Fruit fly (Drosophila melanogaster) whole organism, embryonic: Measurements from ENCODE around the gene CG10038.

Experiments
- Abd-B ChIP-seq: fragments of 200-800 bp; sonication (Bioruptor generic); optimal IDR thresholded peaks from 2 replicates; lab custom pipeline; 2018; ENCODE audit warnings: missing biosample characterization, mild to moderate bottlenecking, missing genetic modification characterization, moderate library complexity
- Ada2b ChIP-seq: fragments of 200-800 bp; sonication (Bioruptor generic); IDR thresholded peaks from 2 replicates; pipeline ENCODE4 v1.3.6; 2022; ENCODE audit warnings: missing biosample characterization, missing genetic modification characterization
- C15 ChIP-seq: fragments of 200-800 bp; sonication (Bioruptor generic); IDR thresholded peaks from 3 replicates; pipeline ENCODE4 v1.3.6; 2022; ENCODE audit warnings: missing biosample characterization, missing genetic modification characterization
- CG10267 ChIP-seq: fragments of 200-800 bp; sonication (Bioruptor generic); optimal IDR thresholded peaks from 2 replicates; lab custom pipeline; 2018; ENCODE audit warnings: missing biosample characterization, mild to moderate bottlenecking, missing genetic modification characterization, moderate library complexity
- CG12155 ChIP-seq: fragments of 200-800 bp; sonication (Bioruptor generic); optimal IDR thresholded peaks from 3 replicates; lab custom pipeline; 2016; ENCODE audit warnings: missing biosample characterization, missing genetic modification characterization
- CG1233 ChIP-seq: fragments of 200-800 bp; sonication (Bioruptor generic); optimal IDR thresholded peaks from 4 replicates; lab custom pipeline; 2018; ENCODE audit warnings: missing biosample characterization, mild to moderate bottlenecking, missing genetic modification characterization
- CG13287 ChIP-seq: fragments of 200-800 bp; sonication (Bioruptor generic); IDR thresholded peaks from 2 replicates; pipeline ENCODE4 v1.3.6; 2022; ENCODE audit warnings: missing biosample characterization, missing genetic modification characterization; ENCODE audit not compliant: partially characterized antibody
- CG1602 ChIP-seq: fragments of 200-800 bp; sonication (Bioruptor generic); optimal IDR thresholded peaks from 3 replicates; lab custom pipeline; 2016; ENCODE audit warnings: missing biosample characterization, missing genetic modification characterization
- CG16863 ChIP-seq: fragments of 200-800 bp; sonication (Bioruptor generic); optimal IDR thresholded peaks from 3 replicates; lab custom pipeline; 2016; ENCODE audit warnings: missing biosample characterization, missing genetic modification characterization
- CG2129 ChIP-seq: fragments of 200-800 bp; sonication (Bioruptor generic); IDR thresholded peaks from 2 replicates; pipeline ENCODE4 v1.3.6; 2022; ENCODE audit warnings: missing biosample characterization, missing genetic modification characterization; ENCODE audit not compliant: partially characterized antibody
- CG30403 ChIP-seq: fragments of 200-800 bp; sonication (Bioruptor generic); optimal IDR thresholded peaks from 3 replicates; lab custom pipeline; 2016; ENCODE audit warnings: missing biosample characterization, missing genetic modification characterization
- CG33213 ChIP-seq: fragments of 200-800 bp; sonication (Bioruptor generic); optimal IDR thresholded peaks from 3 replicates; lab custom pipeline; 2016; ENCODE audit warnings: missing biosample characterization, missing genetic modification characterization
- CG3407 ChIP-seq: fragments of 200-800 bp; sonication (Bioruptor generic); optimal IDR thresholded peaks from 2 replicates; lab custom pipeline; 2018; ENCODE audit warnings: missing biosample characterization, mild to moderate bottlenecking, missing genetic modification characterization
- CG3726 ChIP-seq: fragments of 200-800 bp; sonication (Bioruptor generic); IDR thresholded peaks from 3 replicates; pipeline ENCODE4, ENCODE4 v1.3.6; 2022; ENCODE audit warnings: missing biosample characterization, missing genetic modification characterization
- CG4282 ChIP-seq: fragments of 200-800 bp; sonication (Bioruptor generic); optimal IDR thresholded peaks from 2 replicates; lab custom pipeline; 2016; ENCODE audit warnings: missing biosample characterization, missing genetic modification characterization
- CG5180 ChIP-seq: fragments of 200-800 bp; sonication (Bioruptor generic); optimal IDR thresholded peaks from 3 replicates; lab custom pipeline; 2017; ENCODE audit warnings: missing biosample characterization, missing genetic modification characterization, mild to moderate bottlenecking, moderate library complexity, missing genetic modification reagents
- CG7372 ChIP-seq: fragments of 200-800 bp; sonication (Bioruptor generic); IDR thresholded peaks from 2 replicates; pipeline ENCODE4 v1.3.6; 2022; ENCODE audit warnings: missing biosample characterization, missing genetic modification characterization
- CG8089 ChIP-seq: fragments of 200-800 bp; sonication (Bioruptor generic); optimal IDR thresholded peaks from 3 replicates; lab custom pipeline; 2016; ENCODE audit warnings: missing biosample characterization, missing genetic modification characterization
- Camta ChIP-seq: fragments of 200-800 bp; sonication (Bioruptor generic); optimal IDR thresholded peaks from 2 replicates; lab custom pipeline; 2016; ENCODE audit warnings: missing biosample characterization, missing genetic modification characterization
- Chrac-16 ChIP-seq: fragments of 200-800 bp; sonication (Bioruptor generic); optimal IDR thresholded peaks from 3 replicates; lab custom pipeline; 2016; ENCODE audit warnings: missing biosample characterization, missing genetic modification characterization
- D ChIP-seq, 2 experiments: fragments of 200-800 bp in 1 of 2; fragments of >200 bp in 1 of 2; sonication (Bioruptor generic) in 1 of 2; optimal IDR thresholded peaks; 2 replicates in 1 of 2; 3 replicates in 1 of 2; lab custom pipeline; 2017; ENCODE audit warnings: mild to moderate bottlenecking in 1 of 2, missing biosample characterization in 1 of 2, missing genetic modification characterization in 1 of 2, missing genetic modification reagents in 1 of 2
- Ets97D ChIP-seq: fragments of 200-800 bp; sonication (Bioruptor generic); optimal IDR thresholded peaks from 3 replicates; lab custom pipeline; 2016; ENCODE audit warnings: missing biosample characterization, missing genetic modification characterization
- Hmx ChIP-seq: fragments of 200-800 bp; sonication (Bioruptor generic); optimal IDR thresholded peaks from 2 replicates; lab custom pipeline; 2016; ENCODE audit warnings: missing biosample characterization, missing genetic modification characterization
- PHDP ChIP-seq: fragments of 200-800 bp; sonication (Bioruptor generic); optimal IDR thresholded peaks from 3 replicates; lab custom pipeline; 2018; ENCODE audit warnings: missing biosample characterization, mild to moderate bottlenecking, missing genetic modification characterization, moderate library complexity
- ap ChIP-seq: fragments of 200-800 bp; sonication (Bioruptor generic); IDR thresholded peaks from 2 replicates; pipeline ENCODE4 v1.3.6; 2022; ENCODE audit warnings: missing biosample characterization, missing genetic modification characterization
- ash1 ChIP-seq: fragments of 200-800 bp; sonication (Bioruptor generic); optimal IDR thresholded peaks from 2 replicates; lab custom pipeline; 2018; ENCODE audit warnings: missing biosample characterization, mild to moderate bottlenecking, missing genetic modification characterization
- ato ChIP-seq: fragments of 200-800 bp; sonication (Bioruptor generic); IDR thresholded peaks from 2 replicates; pipeline ENCODE4 v1.3.6; 2022; ENCODE audit warnings: missing biosample characterization, missing genetic modification characterization; ENCODE audit not compliant: partially characterized antibody
- btn ChIP-seq: fragments of 200-800 bp; sonication (Bioruptor generic); optimal IDR thresholded peaks from 2 replicates; lab custom pipeline; 2016; ENCODE audit warnings: missing biosample characterization, missing genetic modification characterization
- cas ChIP-seq: fragments of 200-800 bp; sonication (Bioruptor generic); IDR thresholded peaks from 2 replicates; pipeline ENCODE4 v1.3.6; 2022; ENCODE audit warnings: missing biosample characterization, missing genetic modification characterization
- dati ChIP-seq: fragments of 200-800 bp; sonication (Bioruptor generic); IDR thresholded peaks from 2 replicates; pipeline ENCODE4 v1.3.6; 2022; ENCODE audit warnings: missing biosample characterization, missing genetic modification characterization
- en ChIP-seq: fragments of 200-800 bp; sonication (Bioruptor generic); optimal IDR thresholded peaks from 2 replicates; lab custom pipeline; 2016; ENCODE audit warnings: missing biosample characterization, missing genetic modification characterization
- eyg ChIP-seq: fragments of 200-800 bp; sonication (Bioruptor generic); optimal IDR thresholded peaks from 3 replicates; lab custom pipeline; 2016; ENCODE audit warnings: missing biosample characterization, missing genetic modification characterization
- fd102C ChIP-seq: fragments of 200-800 bp; sonication (Bioruptor generic); optimal IDR thresholded peaks from 2 replicates; lab custom pipeline; 2018; ENCODE audit warnings: missing biosample characterization, mild to moderate bottlenecking, missing genetic modification characterization, moderate library complexity
- fru ChIP-seq: fragments of >200 bp; optimal IDR thresholded peaks from 2 replicates; lab custom pipeline; 2017
- hbn ChIP-seq: fragments of 200-800 bp; sonication (Bioruptor generic); IDR thresholded peaks from 2 replicates; pipeline ENCODE4 v1.3.6; 2022; ENCODE audit warnings: missing biosample characterization, missing genetic modification characterization; ENCODE audit not compliant: partially characterized antibody
- kay ChIP-seq: fragments of 200-800 bp; sonication (Bioruptor generic); optimal IDR thresholded peaks from 2 replicates; lab custom pipeline; 2016; ENCODE audit warnings: missing biosample characterization, missing genetic modification characterization
- knrl ChIP-seq: fragments of 200-800 bp; sonication (Bioruptor generic); IDR thresholded peaks from 3 replicates; pipeline ENCODE4 v1.3.6; 2022; ENCODE audit warnings: missing biosample characterization, missing genetic modification characterization; ENCODE audit not compliant: partially characterized antibody
- lbe ChIP-seq: fragments of 200-800 bp; sonication (Bioruptor generic); optimal IDR thresholded peaks from 2 replicates; lab custom pipeline; 2016; ENCODE audit warnings: missing biosample characterization, mild to moderate bottlenecking, missing genetic modification characterization
- mirr ChIP-seq: fragments of 200-800 bp; sonication (Bioruptor generic); optimal IDR thresholded peaks from 3 replicates; lab custom pipeline; 2018; ENCODE audit warnings: missing biosample characterization, mild to moderate bottlenecking, missing genetic modification characterization
- odd ChIP-seq: fragments of 200-800 bp; sonication (Bioruptor generic); optimal IDR thresholded peaks from 2 replicates; lab custom pipeline; 2017; ENCODE audit warnings: missing biosample characterization, mild to moderate bottlenecking, missing genetic modification characterization
- pan ChIP-seq, 4 experiments: fragments of >200 bp in 3 of 4; fragments of 200-800 bp in 1 of 4; sonication (Bioruptor generic) in 1 of 4; optimal IDR thresholded peaks in 3 of 4; IDR thresholded peaks in 1 of 4; 2 replicates each; pipeline versions ENCODE4 v1.3.6 to Lab custom; 2017 to 2022; ENCODE audit warnings: missing biosample characterization in 2 of 4, missing genetic modification characterization in 2 of 4, mixed read lengths in 1 of 4
- pb ChIP-seq: fragments of 200-800 bp; sonication (Bioruptor generic); optimal IDR thresholded peaks from 3 replicates; lab custom pipeline; 2016; ENCODE audit warnings: missing biosample characterization, missing genetic modification characterization
- pzg ChIP-seq: fragments of 200-800 bp; sonication (Bioruptor generic); optimal IDR thresholded peaks from 3 replicates; lab custom pipeline; 2018; ENCODE audit warnings: missing biosample characterization, mild to moderate bottlenecking, missing genetic modification characterization, moderate library complexity
- shn ChIP-seq: fragments of 200-800 bp; sonication (Bioruptor generic); optimal IDR thresholded peaks from 3 replicates; lab custom pipeline; 2016; ENCODE audit warnings: missing biosample characterization, missing genetic modification characterization
- ssp ChIP-seq: fragments of 200-800 bp; sonication (Bioruptor generic); IDR thresholded peaks from 2 replicates; pipeline ENCODE4 v1.3.6; 2022; ENCODE audit warnings: missing biosample characterization, missing genetic modification characterization
- unc-4 ChIP-seq: fragments of 200-800 bp; sonication (Bioruptor generic); IDR thresholded peaks from 2 replicates; pipeline ENCODE4 v1.3.6; 2022; ENCODE audit warnings: missing biosample characterization, missing genetic modification characterization; ENCODE audit not compliant: partially characterized antibody
- usp ChIP-seq: fragments of >200 bp; optimal IDR thresholded peaks from 2 replicates; lab custom pipeline; 2017; ENCODE audit warnings: missing biosample characterization, missing genetic modification characterization
- yki ChIP-seq: fragments of >200 bp; optimal IDR thresholded peaks from 3 replicates; lab custom pipeline; 2018
- zf30C ChIP-seq: fragments of 200-800 bp; sonication (Bioruptor generic); optimal IDR thresholded peaks from 3 replicates; lab custom pipeline; 2018; ENCODE audit warnings: missing biosample characterization, mild to moderate bottlenecking, missing genetic modification characterization

The CG10038 gene

dm6 chr3R:12369135-12369792, 18.8 kb upstream of the CG10038 start, which contains the start of gene GstD1 (continued):
- TF ChIP-seq pb (peak; percentile 35), pzg (GFP tag; lab: Kevin White, UChicago) (no peak), knrl (GFP tag; lab: Robert Waterston, UW) (no peak; the same call in 2 of the 3 replicates), kay (GFP tag; lab: Kevin White, UChicago) (peak; percentile 66), CG1233 (GFP tag; lab: Kevin White, UChicago) (peak; percentile 4), CG10267 (peak; percentile 32), zf30C (no peak), CG1602 (GFP tag; lab: Kevin White, UChicago) (no peak), en (GFP tag; lab: Kevin White, UChicago) (no peak), CG4282 (GFP tag; lab: Kevin White, UChicago) (peak; percentile 3), ato (GFP tag; lab: Robert Waterston, UW) (no peak), Ets97D (GFP tag; lab: Kevin White, UChicago) (no peak), btn (GFP tag; lab: Kevin White, UChicago) (no peak), lbe (GFP tag; lab: Kevin White, UChicago) (no peak), Chrac-16 (GFP tag; lab: Kevin White, UChicago) (peak; percentile 51), CG2129 (GFP tag; lab: Robert Waterston, UW) (no peak), Camta (GFP tag; lab: Kevin White, UChicago) (no peak), CG3407 (GFP tag; lab: Kevin White, UChicago) (no peak), eyg (no peak), fru (lab: Kevin White, UChicago) (no peak), CG3726 (GFP tag; lab: Robert Waterston, UW) (no peak), yki (lab: Kevin White, UChicago) (no peak), shn (GFP tag; lab: Kevin White, UChicago) (peak; percentile 44), ap (GFP tag; lab: Robert Waterston, UW) (no peak), odd (no peak), CG30403 (GFP tag; lab: Kevin White, UChicago) (peak; percentile 54), CG7372 (no peak), PHDP (tag; lab: Kevin White, UChicago) (peak; percentile 14), ssp (GFP tag; lab: Robert Waterston, UW) (no peak; the same call in 1 of the 2 replicates), mirr (GFP tag; lab: Kevin White, UChicago) (peak; percentile 43), unc-4 (GFP tag; lab: Robert Waterston, UW) (0 out of 2 replicates have a peak, but pooled peaks have one; percentile 18), fd102C (no peak), CG5180 (GFP tag; lab: Kevin White, UChicago) (no peak), Abd-B (peak; percentile 21), CG13287 (GFP tag; lab: Robert Waterston, UW) (peak; percentile 39; the same call in 1 of the 2 replicates), pan (optimal IDR thresholded peaks at IDR 0.05; lab: Kevin White, UChicago) (no peak), pan (GFP tag; optimal IDR thresholded peaks at IDR 0.05 in 1 of 2, IDR thresholded peaks at IDR 0.05 in 1 of 2) (peak in 1 of 2 experiments; percentile 36), usp (GFP tag; lab: Kevin White, UChicago) (no peak), D (optimal IDR thresholded peaks at IDR 0.05; lab: Kevin White, UChicago) (no peak), D (GFP tag; optimal IDR thresholded peaks at IDR 0.05; lab: Kevin White, UChicago) (no peak), C15 (GFP tag; lab: Robert Waterston, UW) (no peak), CG8089 (GFP tag; lab: Kevin White, UChicago) (no peak), Ada2b (peak; percentile 65), dati (GFP tag; lab: Robert Waterston, UW) (no peak), cas (GFP tag; lab: Robert Waterston, UW) (0 out of 2 replicates have a peak, but pooled peaks have one; percentile 27), ash1 (GFP tag; lab: Kevin White, UChicago) (no peak), Hmx (GFP tag; lab: Kevin White, UChicago) (no peak), CG16863 (GFP tag; lab: Kevin White, UChicago) (no peak), CG12155 (peak; percentile 42), CG33213 (GFP tag; lab: Kevin White, UChicago) (no peak), hbn (GFP tag; lab: Robert Waterston, UW) (no peak)
